Fruit fly (Drosophila melanogaster): ENCODE results near the gene Ork1.

dm6 chrX:10923711-10924281 is 32.7 kb upstream of the Ork1 start, which contains the start of gene v:
- TF ChIP-seq Hr51 (GFP tag; optimal IDR thresholded peaks at IDR 0.05) (no peak), CG31441 (GFP tag; IDR thresholded peaks at IDR 0.05) (no peak), kay (GFP tag; optimal IDR thresholded peaks at IDR 0.05) (no peak), HLH54F (GFP tag; optimal IDR thresholded peaks at IDR 0.05) (no peak)

All from whole organism, embryonic.